Worm (Caenorhabditis elegans) whole organism, L3 larva: ENCODE results near the gene cyp-35B3.

Experiments
- R02D3.7 ChIP-seq: fragments of 150-350 bp; optimal IDR thresholded peaks from 2 replicates; lab custom pipeline; 2014; ENCODE audit warnings: missing biosample characterization, missing genetic modification characterization
- aly-2 ChIP-seq: fragments of 150-350 bp; optimal IDR thresholded peaks from 2 replicates; lab custom pipeline; 2014; ENCODE audit warnings: missing biosample characterization, missing genetic modification characterization
- ama-1 ChIP-seq: fragments of 150-350 bp; optimal IDR thresholded peaks from 2 replicates; lab custom pipeline; 2018
- ceh-16 ChIP-seq: sonication (generic microtip); optimal IDR thresholded peaks from 2 replicates; lab custom pipeline; 2017; ENCODE audit warnings: missing biosample characterization, missing genetic modification characterization
- ceh-28 ChIP-seq: fragments of 150-350 bp; optimal IDR thresholded peaks from 2 replicates; lab custom pipeline; 2014; ENCODE audit warnings: missing biosample characterization, missing genetic modification reagents, missing genetic modification characterization
- ceh-82 ChIP-seq: fragments of 150-350 bp; optimal IDR thresholded peaks from 2 replicates; lab custom pipeline; 2014; ENCODE audit warnings: missing biosample characterization, missing genetic modification characterization
- ceh-9 ChIP-seq: sonication (generic microtip); optimal IDR thresholded peaks from 2 replicates; lab custom pipeline; 2018; ENCODE audit warnings: missing biosample characterization, missing genetic modification characterization
- egl-27 ChIP-seq: sonication (generic microtip); optimal IDR thresholded peaks from 4 replicates; lab custom pipeline; 2017; ENCODE audit warnings: missing biosample characterization, missing genetic modification reagents, missing genetic modification characterization
- elt-2 ChIP-seq: sonication (generic microtip); optimal IDR thresholded peaks from 2 replicates; lab custom pipeline; 2016; ENCODE audit warnings: missing genetic modification reagents, mild to moderate bottlenecking, missing genetic modification characterization, missing compliant biosample characterization
- elt-3 ChIP-seq, 3 experiments: fragments of 150-350 bp in 1 of 3; sonication (generic microtip) in 2 of 3; optimal IDR thresholded peaks; 2 replicates in 2 of 3; 4 replicates in 1 of 3; lab custom pipeline; 2014 to 2017; ENCODE audit warnings: missing biosample characterization in 3 of 3, missing genetic modification characterization in 3 of 3
- eor-1 ChIP-seq, 2 experiments: fragments of 150-350 bp; optimal IDR thresholded peaks; 2 replicates each; lab custom pipeline; 2014 to 2018; ENCODE audit warnings: missing biosample characterization in 2 of 2, missing genetic modification characterization in 2 of 2
- fkh-10 ChIP-seq: sonication (generic microtip); optimal IDR thresholded peaks from 2 replicates; lab custom pipeline; 2017; ENCODE audit warnings: missing biosample characterization, missing genetic modification reagents, missing genetic modification characterization
- fkh-2 ChIP-seq: fragments of 150-350 bp; optimal IDR thresholded peaks from 2 replicates; lab custom pipeline; 2014; ENCODE audit warnings: missing biosample characterization, missing genetic modification reagents, missing genetic modification characterization
- fos-1 ChIP-seq: fragments of 150-350 bp; optimal IDR thresholded peaks from 2 replicates; lab custom pipeline; 2014; ENCODE audit warnings: missing biosample characterization, missing genetic modification characterization
- jun-1 ChIP-seq: fragments of 150-350 bp; optimal IDR thresholded peaks from 2 replicates; lab custom pipeline; 2014; ENCODE audit warnings: missing biosample characterization, missing genetic modification reagents, missing genetic modification characterization
- lin-15B ChIP-seq: fragments of 150-350 bp; optimal IDR thresholded peaks from 2 replicates; lab custom pipeline; 2014; ENCODE audit warnings: missing biosample characterization, missing genetic modification characterization
- lin-39 ChIP-seq: fragments of 150-350 bp; optimal IDR thresholded peaks from 2 replicates; lab custom pipeline; 2018; ENCODE audit warnings: missing biosample characterization, missing genetic modification reagents, missing genetic modification characterization
- lsy-12 ChIP-seq: sonication (generic microtip); optimal IDR thresholded peaks from 2 replicates; lab custom pipeline; 2016; ENCODE audit warnings: mild to moderate bottlenecking, missing genetic modification characterization, missing compliant biosample characterization
- mml-1 ChIP-seq: fragments of 150-350 bp; sonication (generic microtip); optimal IDR thresholded peaks from 3 replicates; lab custom pipeline; 2014; ENCODE audit warnings: missing biosample characterization, missing genetic modification characterization
- nfya-1 ChIP-seq: sonication (generic microtip); optimal IDR thresholded peaks from 2 replicates; lab custom pipeline; 2017; ENCODE audit warnings: missing genetic modification characterization, mild to moderate bottlenecking, missing compliant biosample characterization, antibody characterized with exemption, moderate library complexity; ENCODE audit not compliant: insufficient read depth
- nhr-23 ChIP-seq: fragments of 150-350 bp; optimal IDR thresholded peaks from 2 replicates; lab custom pipeline; 2014; ENCODE audit warnings: missing biosample characterization, missing genetic modification reagents, missing genetic modification characterization
- nhr-237 ChIP-seq: fragments of 150-350 bp; optimal IDR thresholded peaks from 2 replicates; lab custom pipeline; 2014; ENCODE audit warnings: missing biosample characterization, missing genetic modification characterization
- nhr-25 ChIP-seq: sonication (generic microtip); optimal IDR thresholded peaks from 2 replicates; lab custom pipeline; 2017; ENCODE audit warnings: missing biosample characterization, missing genetic modification characterization
- nhr-28 ChIP-seq: fragments of 150-350 bp; optimal IDR thresholded peaks from 2 replicates; lab custom pipeline; 2014; ENCODE audit warnings: missing biosample characterization, missing genetic modification characterization
- nhr-67 ChIP-seq: fragments of 150-350 bp; optimal IDR thresholded peaks from 2 replicates; lab custom pipeline; 2014; ENCODE audit warnings: missing biosample characterization, missing genetic modification characterization
- nhr-76 ChIP-seq: fragments of 150-350 bp; sonication (generic microtip); optimal IDR thresholded peaks from 5 replicates; lab custom pipeline; 2014; ENCODE audit warnings: missing biosample characterization, missing genetic modification characterization
- nhr-77 ChIP-seq: fragments of 150-350 bp; optimal IDR thresholded peaks from 2 replicates; lab custom pipeline; 2014; ENCODE audit warnings: missing biosample characterization, missing genetic modification characterization
- pha-4 ChIP-seq: fragments of 150-350 bp; optimal IDR thresholded peaks from 2 replicates; lab custom pipeline; 2014; ENCODE audit warnings: missing biosample characterization, missing genetic modification reagents, missing genetic modification characterization
- pqm-1 ChIP-seq: fragments of 150-350 bp; optimal IDR thresholded peaks from 2 replicates; lab custom pipeline; 2017; ENCODE audit warnings: missing biosample characterization, missing genetic modification characterization, inconsistent platforms
- tbx-2 ChIP-seq: sonication (generic microtip); optimal IDR thresholded peaks from 2 replicates; lab custom pipeline; 2016; ENCODE audit warnings: mild to moderate bottlenecking, missing genetic modification characterization, missing compliant biosample characterization
- unc-39 ChIP-seq: sonication (generic microtip); optimal IDR thresholded peaks from 4 replicates; lab custom pipeline; 2017; ENCODE audit warnings: missing biosample characterization, missing genetic modification characterization
- unc-62 ChIP-seq: fragments of 150-350 bp; sonication (generic microtip); optimal IDR thresholded peaks from 4 replicates; lab custom pipeline; 2014; ENCODE audit warnings: missing biosample characterization, missing genetic modification reagents, missing genetic modification characterization
- zag-1 ChIP-seq: fragments of 150-350 bp; optimal IDR thresholded peaks from 2 replicates; lab custom pipeline; 2014; ENCODE audit warnings: missing biosample characterization, missing genetic modification characterization
- ztf-11 ChIP-seq: fragments of 150-350 bp; optimal IDR thresholded peaks from 2 replicates; lab custom pipeline; 2014; ENCODE audit warnings: missing biosample characterization, missing genetic modification characterization

cyp-35B3 gene

ce11 chrV:3912472-3912871 lies 32.7 kb upstream of the cyp-35B3 start, which contains the start of gene srx-68:
Gene srx-68 (plus strand): TSS chrV:3912772.
- TF ChIP-seq fos-1 (tag; lab: Kevin White, UChicago) (no peak), jun-1 (no peak), pqm-1 (tag; lab: Kevin White, UChicago) (no peak), unc-62 (GFP tag; lab: Kevin White, UChicago) (no peak), nfya-1 (tag; lab: Kevin White, UChicago) (no peak), mml-1 (tag; lab: Kevin White, UChicago) (no peak), fkh-2 (tag; lab: Kevin White, UChicago) (no peak), ztf-11 (tag; lab: Kevin White, UChicago) (no peak), lsy-12 (tag; lab: Kevin White, UChicago) (no peak), ceh-28 (tag; lab: Kevin White, UChicago) (no peak), aly-2 (tag; lab: Kevin White, UChicago) (no peak), nhr-77 (no peak), ceh-16 (no peak), nhr-76 (tag; lab: Kevin White, UChicago) (no peak), pha-4 (tag; lab: Kevin White, UChicago) (no peak), fkh-10 (GFP tag; lab: Kevin White, UChicago) (no peak)
- TF ChIP-seq, all 47 proteins: peak for 0

DNA sequence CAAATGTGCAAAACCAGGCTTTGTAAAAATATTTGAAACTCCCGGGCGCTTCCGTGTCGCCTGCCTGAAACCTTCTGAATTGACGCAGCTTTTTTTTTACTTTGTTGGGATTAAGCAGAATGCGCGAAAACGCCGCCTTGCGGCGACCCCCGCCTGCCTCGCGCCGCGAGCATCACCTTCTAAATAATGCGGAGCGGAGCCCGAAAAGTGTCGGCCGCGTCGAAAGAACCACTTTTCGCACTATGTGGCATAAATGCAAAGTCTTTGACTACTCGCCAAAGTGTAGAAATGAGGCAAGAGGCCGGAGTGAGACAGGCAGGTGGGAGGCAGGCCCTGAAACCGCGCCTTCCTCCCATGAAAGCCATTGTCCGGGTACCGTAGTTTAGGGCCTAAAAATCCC lies 32.0 kb upstream of the cyp-35B3 start:
- TF ChIP-seq nfya-1 (tag; lab: Kevin White, UChicago): no peak
- no peak for TF ChIP-seq ceh-16
- no peak for TF ChIP-seq fkh-10 (GFP tag; lab: Kevin White, UChicago)
- no peak for TF ChIP-seq nhr-76 (tag; lab: Kevin White, UChicago)
- TF ChIP-seq lin-39 (tag; lab: Kevin White, UChicago): no peak
- TF ChIP-seq unc-39 (tag; lab: Kevin White, UChicago): no peak
- no peak for TF ChIP-seq nhr-28 (tag; lab: Kevin White, UChicago)

ce11 chrV:3916480-3916879 lies 28.7 kb upstream of the cyp-35B3 start, which contains the start of gene srx-67:
Gene srx-67 (plus strand): TSS chrV:3916780.
- no peak for TF ChIP-seq nhr-237 (tag; lab: Kevin White, UChicago)
- TF ChIP-seq ceh-82 (tag; lab: Kevin White, UChicago): no peak

- no peak for TF ChIP-seq nhr-237 (tag; lab: Kevin White, UChicago)
- no peak for TF ChIP-seq zag-1 (tag; lab: Kevin White, UChicago)
- no peak for TF ChIP-seq nhr-67 (tag; lab: Kevin White, UChicago)
- TF ChIP-seq tbx-2 (tag; lab: Kevin White, UChicago): no peak
- TF ChIP-seq nhr-28 (tag; lab: Kevin White, UChicago): no peak
- no peak for TF ChIP-seq R02D3.7
- no peak for TF ChIP-seq ama-1
- TF ChIP-seq lsy-12 (tag; lab: Kevin White, UChicago): no peak
- no peak for TF ChIP-seq ceh-9 (tag; lab: Kevin White, UChicago)
- no peak for TF ChIP-seq eor-1 (tag; optimal IDR thresholded peaks at IDR 0.05; lab: Kevin White, UChicago)
- no peak for TF ChIP-seq nhr-25 (tag; lab: Kevin White, UChicago)
These were observed 25.9 kb upstream of the cyp-35B3 start, which contains the start of gene srx-66 for ce11 chrV:3919289-3919688. Gene srx-66 (plus strand): TSS chrV:3919589.

DNA sequence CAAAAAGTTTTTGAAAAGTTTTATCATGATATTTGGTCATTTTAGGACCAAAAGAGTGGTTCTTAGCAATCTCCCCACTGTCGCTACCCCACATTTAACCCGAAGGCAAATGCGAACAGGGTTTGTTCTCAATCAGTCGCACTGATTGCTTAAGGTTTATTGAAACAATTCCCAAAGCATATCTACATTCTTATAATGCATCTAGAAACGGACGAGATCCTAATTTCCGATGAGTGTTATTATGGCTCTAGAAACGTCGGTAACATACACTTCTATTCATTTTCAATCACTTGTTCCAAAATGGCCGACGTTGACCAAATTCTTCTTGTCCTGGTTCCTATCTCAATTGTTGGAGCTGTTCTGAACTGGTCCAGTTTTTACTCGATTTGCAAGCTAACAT lies 23.5 kb upstream of the cyp-35B3 start, which contains the start of gene srx-65:
TSS of gene srx-65 (plus strand) at position 301 of the 400 bp plus-strand sequence.
- no peak for TF ChIP-seq ceh-82 (tag; lab: Kevin White, UChicago)
- TF ChIP-seq zag-1 (tag; lab: Kevin White, UChicago): no peak
- TF ChIP-seq lin-15B (tag; lab: Kevin White, UChicago): no peak
- TF ChIP-seq nhr-237 (tag; lab: Kevin White, UChicago): no peak
- TF ChIP-seq ztf-11 (tag; lab: Kevin White, UChicago): no peak
- no peak for TF ChIP-seq elt-2 (tag; lab: Kevin White, UChicago)
- TF ChIP-seq egl-27 (tag; lab: Kevin White, UChicago): no peak
- no peak for TF ChIP-seq nhr-25 (tag; lab: Kevin White, UChicago)
- TF ChIP-seq ama-1: no peak
- TF ChIP-seq nhr-23 (tag; lab: Kevin White, UChicago): no peak
- TF ChIP-seq nhr-77: no peak
- no peak for TF ChIP-seq lin-39 (tag; lab: Kevin White, UChicago)
- TF ChIP-seq unc-39 (tag; lab: Kevin White, UChicago): no peak
- no peak for TF ChIP-seq fkh-10 (GFP tag; lab: Kevin White, UChicago)
- TF ChIP-seq jun-1: no peak
- TF ChIP-seq elt-3 (tag; optimal IDR thresholded peaks at IDR 0.05; lab: Kevin White, UChicago): no peak
